Worm (Caenorhabditis elegans) whole organism, midembryonic: ENCODE results near the gene str-115.
"Not testable (repeated sequence)": the region's sequence is repeated elsewhere in the genome, so short reads cannot be mapped to it uniquely, and the experiment has no call there.

ENCODE experiments used
- T22C8.4 ChIP-seq: fragments of 200-800 bp; sonication (Bioruptor generic); IDR thresholded peaks from 2 replicates; pipeline ENCODE4 v1.3.6; 2022; ENCODE audit warnings: missing genetic modification characterization, missing compliant biosample characterization
- cog-1 ChIP-seq: sonication (generic microtip); optimal IDR thresholded peaks from 2 replicates; lab custom pipeline; 2016; ENCODE audit warnings: missing genetic modification characterization, missing compliant biosample characterization
- flt-1 ChIP-seq: fragments of 200-800 bp; sonication (Bioruptor generic); IDR thresholded peaks from 2 replicates; pipeline ENCODE4 v1.3.6; 2022; ENCODE audit warnings: missing genetic modification characterization, missing compliant biosample characterization
- klf-2 ChIP-seq: fragments of 200-800 bp; sonication (Bioruptor generic); conservative IDR thresholded peaks from 2 replicates; pipeline ENCODE4 v1.3.6; 2022; ENCODE audit warnings: missing genetic modification reagents, missing genetic modification characterization, missing compliant biosample characterization
- med-1 ChIP-seq: sonication (generic microtip); optimal IDR thresholded peaks from 2 replicates; lab custom pipeline; 2017; ENCODE audit warnings: missing genetic modification characterization, mild to moderate bottlenecking, missing compliant biosample characterization, antibody characterized with exemption, missing genetic modification reagents; ENCODE audit not compliant: insufficient read depth
- ref-1 ChIP-seq: fragments of 200-800 bp; sonication (Bioruptor generic); conservative IDR thresholded peaks from 2 replicates; pipeline ENCODE4 v1.3.6; 2022; ENCODE audit warnings: missing genetic modification reagents, missing genetic modification characterization, missing compliant biosample characterization
- tab-1 ChIP-seq: fragments of 200-800 bp; sonication (Bioruptor generic); IDR thresholded peaks from 2 replicates; pipeline ENCODE4 v1.3.6; 2022; ENCODE audit warnings: missing genetic modification characterization, missing compliant biosample characterization
- ztf-23 ChIP-seq: fragments of 200-800 bp; sonication (Bioruptor generic); IDR thresholded peaks from 2 replicates; pipeline ENCODE4 v1.3.6; 2022; ENCODE audit warnings: missing genetic modification reagents, missing genetic modification characterization, missing compliant biosample characterization
- ztf-29 ChIP-seq: fragments of 200-800 bp; sonication (Bioruptor generic); IDR thresholded peaks from 2 replicates; pipeline ENCODE4 v1.3.6; 2022; ENCODE audit warnings: missing genetic modification reagents, missing genetic modification characterization, missing compliant biosample characterization

Gene str-115

ce11 chrV:11263025-11263424, 5.9 kb upstream of the str-115 start, which contains the start of gene F07B10.4:
TSS of gene F07B10.4 (minus strand) at chrV:11263125.
- TF ChIP-seq cog-1 (tag; lab: Kevin White, UChicago) (no peak), T22C8.4 (GFP tag; lab: Robert Waterston, UW) (no peak), med-1 (GFP tag; lab: Kevin White, UChicago) (no peak), ztf-23 (GFP tag; lab: Robert Waterston, UW) (no peak), ztf-29 (no peak), tab-1 (GFP tag; lab: Robert Waterston, UW) (no peak)

- TF ChIP-seq T22C8.4 (GFP tag; lab: Robert Waterston, UW) (no peak), ztf-23 (GFP tag; lab: Robert Waterston, UW) (no peak), ref-1 (GFP tag; lab: Robert Waterston, UW) (no peak), cog-1 (tag; lab: Kevin White, UChicago) (no peak)
Measured at ce11 chrV:11265482-11265881, 3.4 kb upstream of the str-115 start, which contains the start of gene cln-3.1. TSS of gene cln-3.1 (minus strand) at chrV:11265652.

DNA sequence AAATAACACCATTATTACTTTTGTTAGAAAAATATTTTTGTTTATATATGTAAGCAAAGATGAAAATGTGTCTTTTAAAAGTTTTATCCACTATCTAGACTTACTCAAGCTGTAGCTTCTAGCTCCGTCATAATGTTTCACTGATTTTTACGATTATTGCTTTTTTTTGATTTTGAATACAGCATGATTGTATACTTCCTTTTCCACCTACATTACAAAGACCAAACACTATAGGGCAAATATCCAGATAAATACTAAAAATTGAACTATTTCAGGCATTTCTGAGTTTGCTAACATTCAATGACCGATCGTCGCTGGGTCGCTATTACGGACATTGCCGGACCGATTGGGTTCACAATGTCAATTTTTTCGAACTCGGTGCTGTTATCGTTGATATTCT, 2.2 kb upstream of the str-115 start, which contains the start of gene str-116:
TSS of gene str-116 (plus strand) at position 301 of the 400 bp plus-strand sequence.
- TF ChIP-seq med-1 (GFP tag; lab: Kevin White, UChicago) = no peak
- TF ChIP-seq ztf-29 = no peak
- TF ChIP-seq T22C8.4 (GFP tag; lab: Robert Waterston, UW) = no peak
- TF ChIP-seq tab-1 (GFP tag; lab: Robert Waterston, UW) = no peak
- TF ChIP-seq klf-2 = no peak
- TF ChIP-seq flt-1 (GFP tag; lab: Robert Waterston, UW) = no peak
- TF ChIP-seq ztf-23 (GFP tag; lab: Robert Waterston, UW) = no peak
- no peak for TF ChIP-seq ref-1 (GFP tag; lab: Robert Waterston, UW)
- TF ChIP-seq cog-1 (tag; lab: Kevin White, UChicago) = no peak

DNA sequence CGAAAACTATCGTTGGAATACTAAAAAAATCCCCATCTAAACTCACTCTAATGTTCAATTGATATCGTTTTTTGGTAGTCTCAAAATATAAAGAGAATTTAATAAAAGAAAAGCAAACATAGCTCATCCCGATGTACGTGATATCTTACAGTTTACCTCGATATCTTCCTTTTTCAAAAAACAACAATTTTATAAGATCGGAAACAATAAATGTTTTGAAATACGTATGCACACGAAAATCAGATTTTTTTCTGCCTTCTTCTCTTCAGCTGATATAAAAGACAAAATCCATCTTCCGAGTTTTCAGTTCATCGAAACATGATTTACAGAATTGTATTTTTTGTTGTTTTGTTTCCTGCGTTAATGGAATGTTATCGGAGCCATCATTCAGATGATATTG, 2.2 kb downstream of the str-115 start, which contains the start of gene clec-222:
TSS of gene clec-222 (plus strand) at position 301 of the 400 bp plus-strand sequence.
- TF ChIP-seq tab-1 (GFP tag; lab: Robert Waterston, UW) (no peak), ztf-29 (no peak), T22C8.4 (GFP tag; lab: Robert Waterston, UW) (no peak), med-1 (GFP tag; lab: Kevin White, UChicago) (no peak), flt-1 (GFP tag; lab: Robert Waterston, UW) (no peak), klf-2 (no peak), ref-1 (GFP tag; lab: Robert Waterston, UW) (no peak), ztf-23 (GFP tag; lab: Robert Waterston, UW) (no peak), cog-1 (tag; lab: Kevin White, UChicago) (no peak)

ce11 chrV:11272848-11273247, 4.0 kb downstream of the str-115 start, which contains the start of gene clec-223:
TSS of gene clec-223 (plus strand) at chrV:11273148.
- TF ChIP-seq cog-1 (tag; lab: Kevin White, UChicago) (no peak), ztf-23 (GFP tag; lab: Robert Waterston, UW) (no peak), ref-1 (GFP tag; lab: Robert Waterston, UW) (no peak), klf-2 (no peak), tab-1 (GFP tag; lab: Robert Waterston, UW) (no peak), flt-1 (GFP tag; lab: Robert Waterston, UW) (no peak), T22C8.4 (GFP tag; lab: Robert Waterston, UW) (no peak), med-1 (GFP tag; lab: Kevin White, UChicago) (no peak), ztf-29 (no peak)

DNA sequence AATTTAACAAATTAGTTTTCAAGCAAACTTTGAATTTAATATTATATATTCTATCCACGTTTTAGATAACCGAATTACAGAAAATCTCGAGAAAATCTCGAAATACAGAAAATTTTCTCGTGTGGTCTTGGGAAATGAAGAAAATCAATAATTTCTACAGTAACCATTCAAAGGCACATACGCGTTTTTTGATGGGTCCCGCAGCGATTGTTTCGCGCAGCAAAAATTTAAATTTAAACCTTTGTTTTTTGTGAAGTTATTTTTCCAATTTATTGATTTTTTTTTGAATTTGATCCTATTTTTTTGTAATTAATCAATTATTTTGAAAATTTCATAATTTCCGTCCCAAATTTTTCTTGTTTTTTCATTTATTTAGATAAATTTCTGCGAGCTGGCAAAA, 10.7 kb downstream of the str-115 start:
- TF ChIP-seq ztf-23 (GFP tag; lab: Robert Waterston, UW) (no peak), T22C8.4 (GFP tag; lab: Robert Waterston, UW) (peak; percentile 62)

- TF ChIP-seq cog-1 (tag; lab: Kevin White, UChicago) (peak; percentile 55), ztf-29 (0 out of 2 replicates have a peak, but pooled peaks have one; percentile 11), T22C8.4 (GFP tag; lab: Robert Waterston, UW) (no peak)
Measured at ce11 chrV:11281414-11282209, 12.7 kb downstream of the str-115 start.

ce11 chrV:11282272-11282671, 13.4 kb downstream of the str-115 start, which contains the start of gene gly-20:
TSS of gene gly-20 (plus strand) at chrV:11282572.
- no peak for TF ChIP-seq ref-1 (GFP tag; lab: Robert Waterston, UW)
- TF ChIP-seq klf-2 = no peak
- TF ChIP-seq T22C8.4 (GFP tag; lab: Robert Waterston, UW) = no peak

- TF ChIP-seq cog-1 (tag; lab: Kevin White, UChicago); med-1 (GFP tag; lab: Kevin White, UChicago); T22C8.4 (GFP tag; lab: Robert Waterston, UW): not testable (repeated sequence)
Measured at ce11 chrV:11286114-11286513, 17.2 kb downstream of the str-115 start, which contains the start of gene C03E10.3. TSS of gene C03E10.3 (plus strand) at chrV:11286414.

- TF ChIP-seq med-1 (GFP tag; lab: Kevin White, UChicago) = no peak
- no peak for TF ChIP-seq ztf-29
- TF ChIP-seq ref-1 (GFP tag; lab: Robert Waterston, UW) = no peak
- no peak for TF ChIP-seq tab-1 (GFP tag; lab: Robert Waterston, UW)
- no peak for TF ChIP-seq flt-1 (GFP tag; lab: Robert Waterston, UW)
- TF ChIP-seq cog-1 (tag; lab: Kevin White, UChicago) = no peak
- TF ChIP-seq T22C8.4 (GFP tag; lab: Robert Waterston, UW) = no peak
- TF ChIP-seq ztf-23 (GFP tag; lab: Robert Waterston, UW) = no peak
- TF ChIP-seq klf-2 = no peak
Measured at ce11 chrV:11290888-11291287, 22.0 kb downstream of the str-115 start, which contains the start of gene C03E10.1. TSS of gene C03E10.1 (plus strand) at chrV:11291188.
